Worm (Caenorhabditis elegans): Measurements from ENCODE around the gene xrn-1.

Gene xrn-1

ce11 chrII:14044199-14044598, 24.5 kb upstream of the xrn-1 start (continued):
- TF ChIP-seq tra-1 (GFP tag; IDR thresholded peaks at IDR 0.05) (peak; percentile 72), dmd-6 (GFP tag; IDR thresholded peaks at IDR 0.05) (peak; percentile 94), php-3 (GFP tag; IDR thresholded peaks at IDR 0.05) (no peak), ceh-62 (tag; optimal IDR thresholded peaks at IDR 0.05) (no peak), R02D3.7 (tag; optimal IDR thresholded peaks at IDR 0.05) (no peak), sdz-12 (GFP tag; optimal IDR thresholded peaks at IDR 0.05) (no peak), rbr-2 (tag; optimal IDR thresholded peaks at IDR 0.05) (peak; percentile 55), lin-39 (tag; optimal IDR thresholded peaks at IDR 0.05) (no peak), vab-7 (GFP tag; IDR thresholded peaks at IDR 0.05) (no peak), attf-4 (tag; optimal IDR thresholded peaks at IDR 0.05) (no peak), hmg-1.1 (GFP tag; IDR thresholded peaks at IDR 0.05) (peak; percentile 67; the same call in 1 of the 2 replicates), mdl-1 (tag; optimal IDR thresholded peaks at IDR 0.05) (peak; percentile 64 to 93), nhr-237 (tag; optimal IDR thresholded peaks at IDR 0.05) (no peak), nhr-42 (GFP tag; IDR thresholded peaks at IDR 0.05) (peak; percentile 77; the same call in 1 of the 2 replicates), dpl-1 (GFP tag; optimal IDR thresholded peaks at IDR 0.05) (peak; percentile 34), daf-8 (GFP tag; IDR thresholded peaks at IDR 0.05) (no peak), nhr-48 (tag; optimal IDR thresholded peaks at IDR 0.05) (peak; percentile 87), ZK337.2 (GFP tag; IDR thresholded peaks at IDR 0.05) (0 out of 2 replicates have a peak, but pooled peaks have one; percentile 32), pha-4 (GFP tag; IDR thresholded peaks at IDR 0.05) (peak; percentile 57; the same call in 1 of the 2 replicates), pha-4 (tag; optimal IDR thresholded peaks at IDR 0.05) (no peak), lin-29 (GFP tag; IDR thresholded peaks at IDR 0.05) (no peak), mes-2 (tag; optimal IDR thresholded peaks at IDR 0.05; ENCODE audit: poor library complexity, severe bottlenecking) (peak; percentile 64), zip-2 (tag; optimal IDR thresholded peaks at IDR 0.05) (no peak), ceh-44 (GFP tag; IDR thresholded peaks at IDR 0.05) (no peak), lin-38 (GFP tag; IDR thresholded peaks at IDR 0.05) (peak; percentile 40), nhr-10 (tag; optimal IDR thresholded peaks at IDR 0.05) (no peak), nhr-111 (GFP tag; optimal IDR thresholded peaks at IDR 0.05) (no peak), lin-1 (GFP tag; IDR thresholded peaks at IDR 0.05) (peak; percentile 77; the same call in 1 of the 2 replicates), dve-1 (tag; optimal IDR thresholded peaks at IDR 0.05; ENCODE audit: insufficient read depth) (peak; percentile 96), jun-1 (tag; optimal IDR thresholded peaks at IDR 0.05) (peak; percentile 13), lsy-2 (tag; optimal IDR thresholded peaks at IDR 0.05) (peak in 1 of 2 experiments; percentile 84), ceh-82 (tag; optimal IDR thresholded peaks at IDR 0.05) (no peak), F10B5.3 (tag; optimal IDR thresholded peaks at IDR 0.05) (no peak)

- TF ChIP-seq mdl-1 (tag; optimal IDR thresholded peaks at IDR 0.05) (peak in 1 of 2 experiments; percentile 23), hlh-11 (tag; optimal IDR thresholded peaks at IDR 0.05) (peak; percentile 36), dve-1 (tag; optimal IDR thresholded peaks at IDR 0.05; ENCODE audit: insufficient read depth) (peak; percentile 30), nhr-42 (GFP tag; IDR thresholded peaks at IDR 0.05) (0 out of 2 replicates have a peak, but pooled peaks have one; percentile 14), Y5F2A.4 (GFP tag; optimal IDR thresholded peaks at IDR 0.05) (no peak), hlh-30 (tag; optimal IDR thresholded peaks at IDR 0.05; ENCODE audit: insufficient read depth) (peak; percentile 30), nhr-41 (GFP tag; IDR thresholded peaks at IDR 0.05) (no peak), dmd-6 (GFP tag; IDR thresholded peaks at IDR 0.05) (peak; percentile 30), daf-16 (GFP tag; optimal IDR thresholded peaks at IDR 0.05) (no peak), daf-16 (tag; optimal IDR thresholded peaks at IDR 0.05) (peak; percentile 71)
Measured at ce11 chrII:14045235-14045634, 23.5 kb upstream of the xrn-1 start.

All from whole organism, L4 larva.